Fruit fly (Drosophila melanogaster) Kc167 (cell line): ENCODE results near the gene RhoGAP68F.

ENCODE experiments used
- Myc ChIP-seq: fragments of >200 bp; optimal IDR thresholded peaks from 2 replicates; lab custom pipeline; 2017; ENCODE audit warnings: missing external identifiers
- Sin3A ChIP-seq: fragments of >200 bp; optimal IDR thresholded peaks from 2 replicates; lab custom pipeline; 2018; ENCODE audit warnings: missing external identifiers
- h ChIP-seq: fragments of >200 bp; optimal IDR thresholded peaks from 3 replicates; lab custom pipeline; 2018; ENCODE audit warnings: missing external identifiers
- insv ChIP-seq: fragments of >200 bp; optimal IDR thresholded peaks from 3 replicates; lab custom pipeline; 2018; ENCODE audit warnings: missing external identifiers
- psq ChIP-seq: fragments of >200 bp; optimal IDR thresholded peaks from 2 replicates; lab custom pipeline; 2017; ENCODE audit warnings: missing external identifiers
- ttk ChIP-seq: sonication (Bioruptor generic); optimal IDR thresholded peaks from 2 replicates; lab custom pipeline; 2017; ENCODE audit warnings: missing external identifiers

DNA sequence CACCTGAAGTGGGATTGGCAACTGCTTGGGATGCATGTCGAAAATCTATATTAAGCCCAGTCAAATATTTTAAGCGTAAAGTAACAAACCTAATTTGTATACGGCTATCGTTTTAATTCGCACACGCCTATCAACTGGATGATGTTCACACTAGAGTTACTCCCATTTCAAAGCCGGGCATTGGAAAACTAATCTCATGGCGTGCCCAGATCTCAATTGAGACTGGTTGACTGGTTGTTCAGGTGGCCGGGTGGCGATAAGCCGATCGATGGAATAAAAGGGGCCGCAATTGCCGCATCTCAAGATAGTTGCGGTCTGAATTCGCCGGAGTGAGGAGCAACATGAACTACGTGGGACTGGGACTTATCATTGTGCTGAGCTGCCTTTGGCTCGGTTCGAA is 49.9 kb downstream of the RhoGAP68F start, which contains the start of gene Est-6:
- TF ChIP-seq h: no peak
- TF ChIP-seq insv: no peak
- no peak for TF ChIP-seq Sin3A (lab: Kevin White, UChicago)
- TF ChIP-seq psq: no peak
- no peak for TF ChIP-seq Myc (lab: Kevin White, UChicago)
- TF ChIP-seq ttk (lab: Kevin White, UChicago): no peak
